Worm (Caenorhabditis elegans): ENCODE data around the gene lgc-14.

The lgc-14 gene

DNA sequence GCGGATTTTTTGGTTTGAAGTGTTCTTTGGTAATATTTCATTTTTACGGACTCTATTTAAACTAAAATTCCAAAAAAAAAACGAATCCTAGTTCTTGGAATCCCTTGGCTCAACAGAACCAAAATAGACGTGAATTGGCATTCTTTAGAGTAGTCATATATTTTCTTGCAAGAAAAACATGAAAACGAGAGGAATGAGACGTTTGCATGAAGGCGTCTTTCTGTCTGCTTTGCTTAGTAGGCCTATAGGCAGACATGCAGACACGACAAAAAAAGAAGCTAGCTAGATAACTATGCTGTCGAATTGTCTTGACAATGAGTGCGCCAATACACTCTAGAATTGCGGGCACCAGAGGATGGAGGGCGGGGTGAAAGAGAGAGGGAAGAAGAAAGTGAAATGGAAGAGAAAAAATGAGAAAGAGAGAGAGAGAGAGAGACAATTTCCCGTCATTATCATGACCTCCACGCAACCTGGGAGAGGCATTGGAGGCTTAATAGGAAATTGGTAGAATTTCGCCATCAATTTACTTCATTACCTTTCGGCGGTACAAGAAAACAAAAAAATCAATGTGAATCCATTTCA is 30.6 kb upstream of the lgc-14 start:
- TF ChIP-seq egl-43 (GFP tag; IDR thresholded peaks at IDR 0.05), result no peak
- TF ChIP-seq mdl-1 (tag; optimal IDR thresholded peaks at IDR 0.05), result peak in 1 of 2 experiments; percentile 2
- TF ChIP-seq R02D3.7 (tag; optimal IDR thresholded peaks at IDR 0.05), result no peak
- no peak for TF ChIP-seq ama-1 (optimal IDR thresholded peaks at IDR 0.05)
- peak; percentile 85 for TF ChIP-seq aha-1 (tag)
- peak; percentile 83 for TF ChIP-seq nhr-25 (tag; optimal IDR thresholded peaks at IDR 0.05; ENCODE audit: borderline replicate concordance, insufficient read depth)
- TF ChIP-seq unc-62 (GFP tag; optimal IDR thresholded peaks at IDR 0.05 in 1 of 2), result peak in 1 of 2 experiments; percentile 98
- no peak for TF ChIP-seq unc-62 (tag; optimal IDR thresholded peaks at IDR 0.05)
- no peak for TF ChIP-seq mes-2 (tag; optimal IDR thresholded peaks at IDR 0.05; ENCODE audit: poor library complexity, severe bottlenecking)
- TF ChIP-seq hmg-1.1 (GFP tag; IDR thresholded peaks at IDR 0.05), result 0 out of 2 replicates have a peak, but pooled peaks have one; percentile 40
- TF ChIP-seq lin-1 (GFP tag; IDR thresholded peaks at IDR 0.05), result no peak
- no peak for TF ChIP-seq nhr-76 (tag; optimal IDR thresholded peaks at IDR 0.05)
- no peak for TF ChIP-seq nhr-111 (GFP tag; optimal IDR thresholded peaks at IDR 0.05)
- TF ChIP-seq nhr-42 (GFP tag; IDR thresholded peaks at IDR 0.05), result no peak
- no peak for TF ChIP-seq madf-9 (GFP tag; conservative IDR thresholded peaks at IDR 0.05)
- TF ChIP-seq T20F7.1 (GFP tag; optimal IDR thresholded peaks at IDR 0.05), result no peak
- no peak for TF ChIP-seq daf-19 (GFP tag; conservative IDR thresholded peaks at IDR 0.05)

DNA sequence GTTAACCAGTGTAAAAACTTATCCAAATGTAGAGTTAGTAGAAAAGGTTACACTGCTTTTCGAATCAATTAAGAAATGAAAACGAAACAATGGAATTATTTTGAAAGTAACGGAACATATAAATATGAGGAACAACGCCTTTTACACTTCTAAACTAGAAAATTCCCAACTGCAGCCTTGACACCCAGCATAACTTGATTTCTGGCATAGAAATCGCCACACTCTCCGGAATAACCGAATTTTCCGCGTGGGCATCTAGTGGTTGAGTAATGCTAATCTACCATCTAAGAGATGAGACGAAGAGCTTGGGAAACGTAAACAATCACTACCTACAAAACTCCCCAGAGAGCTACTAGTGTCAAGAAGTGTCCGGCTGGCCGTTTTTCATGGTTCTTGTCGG is 30.1 kb upstream of the lgc-14 start:
- TF ChIP-seq nhr-41 (GFP tag; IDR thresholded peaks at IDR 0.05) (no peak), mxl-2 (GFP tag; conservative IDR thresholded peaks at IDR 0.05) (no peak), nhr-48 (tag; optimal IDR thresholded peaks at IDR 0.05) (no peak), saeg-2 (GFP tag; IDR thresholded peaks at IDR 0.05) (no peak), nhr-42 (GFP tag; IDR thresholded peaks at IDR 0.05) (no peak)

DNA sequence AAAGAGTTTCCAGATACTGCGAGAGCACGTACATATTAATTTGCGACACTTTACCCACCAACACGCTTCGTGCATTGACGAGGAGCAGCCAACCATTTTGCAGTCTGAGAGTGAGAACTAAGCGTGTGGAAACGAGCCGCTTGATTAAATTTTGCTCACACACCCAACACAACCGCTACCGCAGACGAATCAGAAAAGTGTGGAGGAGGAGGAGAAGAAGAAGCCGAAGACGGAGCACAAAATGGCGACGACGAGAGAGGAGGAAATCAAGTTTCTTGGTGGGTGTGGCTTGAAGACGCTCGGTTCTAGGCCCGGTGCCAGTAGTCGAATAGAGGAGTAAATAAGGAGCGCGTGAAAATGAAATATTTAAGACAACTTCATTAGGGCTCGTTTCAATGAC is 28.5 kb upstream of the lgc-14 start:
- TF ChIP-seq fkh-10 (GFP tag; optimal IDR thresholded peaks at IDR 0.05) (peak; percentile 85), rbr-2 (tag; optimal IDR thresholded peaks at IDR 0.05) (peak; percentile 13), ztf-11 (tag; optimal IDR thresholded peaks at IDR 0.05) (no peak), T20F7.1 (GFP tag; optimal IDR thresholded peaks at IDR 0.05) (no peak), F49E8.2 (tag; optimal IDR thresholded peaks at IDR 0.05; ENCODE audit: borderline replicate concordance) (no peak), ces-1 (GFP tag; optimal IDR thresholded peaks at IDR 0.05) (peak; percentile 76), hlh-30 (tag; optimal IDR thresholded peaks at IDR 0.05; ENCODE audit: insufficient read depth) (no peak), nhr-237 (tag; optimal IDR thresholded peaks at IDR 0.05) (no peak)

DNA sequence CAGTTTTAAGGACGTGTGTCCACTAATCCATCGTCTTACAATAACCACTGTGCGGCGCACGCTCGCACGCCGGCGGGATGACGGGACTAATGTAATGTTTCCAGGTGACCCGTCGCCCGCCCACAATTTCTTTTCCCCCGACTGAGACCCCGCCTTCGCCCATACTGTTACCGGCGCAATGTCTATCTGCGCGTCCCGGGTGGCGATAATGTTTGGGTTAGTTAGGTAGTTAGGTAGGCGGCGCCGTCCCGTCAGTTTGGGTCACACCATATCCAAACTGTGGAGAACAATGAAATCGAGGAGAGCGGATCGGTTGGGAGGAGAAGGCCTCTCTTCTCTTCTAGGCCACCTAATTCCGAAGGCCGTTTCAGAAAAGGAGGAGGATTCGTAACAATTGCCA is 25.0 kb upstream of the lgc-14 start:
- TF ChIP-seq zag-1 (tag; optimal IDR thresholded peaks at IDR 0.05) (no peak), sdz-12 (GFP tag; optimal IDR thresholded peaks at IDR 0.05) (no peak), aha-1 (tag) (peak; percentile 43), set-16 (GFP tag; IDR thresholded peaks at IDR 0.05) (0 out of 2 replicates have a peak, but pooled peaks have one; percentile 5), hif-1 (tag; optimal IDR thresholded peaks at IDR 0.05) (no peak)

DNA sequence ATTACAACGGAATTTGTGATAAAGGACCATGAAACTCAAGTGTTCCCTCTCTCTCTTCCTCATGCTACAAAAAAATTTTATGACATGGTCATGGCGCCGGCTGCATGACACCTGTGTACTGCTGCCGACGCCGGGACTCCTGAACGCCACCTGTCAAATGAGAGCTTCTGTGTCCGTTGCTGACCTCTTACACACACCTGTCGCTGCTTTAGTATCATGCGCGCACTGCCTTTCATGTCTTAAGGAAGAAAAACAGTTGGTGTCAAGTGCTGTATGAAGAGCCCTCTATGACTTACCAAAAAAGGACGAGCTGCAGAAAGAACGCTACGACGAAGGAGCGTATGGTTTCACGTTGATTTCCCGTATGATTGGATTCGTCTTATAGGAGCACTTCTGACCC is 18.7 kb upstream of the lgc-14 start:
- no peak for TF ChIP-seq ceh-44 (GFP tag; IDR thresholded peaks at IDR 0.05)
- no peak for TF ChIP-seq Y5F2A.4 (GFP tag; optimal IDR thresholded peaks at IDR 0.05)
- peak; percentile 81 for TF ChIP-seq aha-1 (tag)

Measured in whole organism, L4 larva.